Fruit fly (Drosophila melanogaster): Measurements from ENCODE around the gene hwt.

hwt gene

DNA sequence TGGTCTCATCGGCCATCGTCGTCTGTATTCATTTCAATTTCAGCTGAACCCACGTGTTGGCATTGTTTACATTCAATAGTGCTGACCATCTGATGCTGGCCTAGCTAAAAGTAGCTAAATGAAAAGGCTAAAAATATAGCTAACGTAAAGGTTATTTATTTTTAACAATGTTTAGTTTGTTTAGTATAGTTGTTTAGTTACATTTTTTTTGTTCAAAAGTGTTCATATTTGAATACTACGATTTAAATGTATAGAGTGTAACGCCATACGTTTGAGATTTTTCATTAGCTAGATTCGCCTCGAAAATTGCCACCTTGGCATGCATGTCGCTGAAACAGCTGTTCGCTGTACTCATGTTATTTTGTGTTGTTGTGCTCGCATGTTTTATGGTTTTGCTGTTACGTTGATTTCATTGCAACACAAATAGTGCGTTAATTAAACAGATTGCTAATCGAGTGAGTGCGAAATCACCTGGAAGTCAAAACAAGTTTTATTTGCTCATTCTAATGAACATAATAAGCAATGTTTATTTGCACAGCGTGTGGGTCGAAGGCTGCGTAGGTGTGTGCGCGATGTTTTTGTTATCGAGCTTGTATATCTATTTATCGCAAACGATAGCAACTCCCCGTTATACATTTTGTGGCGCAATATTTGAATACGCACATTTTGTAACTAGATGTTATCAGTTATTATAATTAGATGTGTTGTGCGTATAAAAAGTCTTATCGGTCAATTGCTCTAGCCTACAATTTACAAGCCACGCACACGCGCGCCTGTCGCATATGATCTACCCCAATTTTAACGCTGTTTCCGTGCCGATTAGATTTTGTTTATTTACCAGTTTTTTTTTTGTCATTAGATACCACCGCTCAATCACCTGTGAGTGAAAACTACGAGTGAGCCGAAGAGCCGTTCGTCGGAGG is 43.5 kb upstream of the hwt start, which contains the start of the genes CG1463 and Fpgs1 (continued):
- TF ChIP-seq org-1 (GFP tag; optimal IDR thresholded peaks at IDR 0.05) (no peak), CG12104 (GFP tag; optimal IDR thresholded peaks at IDR 0.05) (no peak), CG11696 (GFP tag; IDR thresholded peaks at IDR 0.05) (no peak), CG18476 (GFP tag; optimal IDR thresholded peaks at IDR 0.05) (no peak), CG17802 (tag; optimal IDR thresholded peaks at IDR 0.05) (no peak), CG6272 (GFP tag; IDR thresholded peaks at IDR 0.05) (no peak), MESR4 (GFP tag; optimal IDR thresholded peaks at IDR 0.05) (peak; percentile 11), row (GFP tag; IDR thresholded peaks at IDR 0.05) (peak; percentile 88), Xrp1 (GFP tag; IDR thresholded peaks at IDR 0.05) (peak; percentile 48; the same call in 1 of the 2 replicates), ftz-f1 (GFP tag; optimal IDR thresholded peaks at IDR 0.05) (no peak), HLH3B (GFP tag; IDR thresholded peaks at IDR 0.05) (no peak), az2 (GFP tag; optimal IDR thresholded peaks at IDR 0.05) (no peak), bigmax (GFP tag; optimal IDR thresholded peaks at IDR 0.05) (no peak), CG10147 (GFP tag; optimal IDR thresholded peaks at IDR 0.05) (no peak), zen2 (GFP tag; IDR thresholded peaks at IDR 0.05; ENCODE audit: partially characterized antibody) (no peak; the same call in 1 of the 3 replicates), hkb (optimal IDR thresholded peaks at IDR 0.05) (no peak), hkb (GFP tag; IDR thresholded peaks at IDR 0.05) (no peak), CG17568 (GFP tag; optimal IDR thresholded peaks at IDR 0.05) (no peak), salm (tag; optimal IDR thresholded peaks at IDR 0.05) (no peak), Ptx1 (GFP tag; IDR thresholded peaks at IDR 0.05) (no peak), Eip74EF (GFP tag; optimal IDR thresholded peaks at IDR 0.05) (no peak), lov (optimal IDR thresholded peaks at IDR 0.05) (no peak), lov (GFP tag; IDR thresholded peaks at IDR 0.05) (no peak), Hand (GFP tag; optimal IDR thresholded peaks at IDR 0.05) (no peak), CG11085 (GFP tag; IDR thresholded peaks at IDR 0.05) (0 out of 2 replicates have a peak, but pooled peaks have one; percentile 22), unc-4 (GFP tag; IDR thresholded peaks at IDR 0.05; ENCODE audit: partially characterized antibody) (peak; percentile 60), Scr (GFP tag; IDR thresholded peaks at IDR 0.05; ENCODE audit: partially characterized antibody) (peak; percentile 57), CG10543 (GFP tag; optimal IDR thresholded peaks at IDR 0.05) (peak; percentile 37), fru (optimal IDR thresholded peaks at IDR 0.05) (no peak), usp (GFP tag; optimal IDR thresholded peaks at IDR 0.05) (no peak), CG8924 (tag; optimal IDR thresholded peaks at IDR 0.05) (no peak), bcd (GFP tag; optimal IDR thresholded peaks at IDR 0.05) (no peak), CG12744 (GFP tag; optimal IDR thresholded peaks at IDR 0.05) (no peak), shn (GFP tag; optimal IDR thresholded peaks at IDR 0.05) (peak; percentile 15), CG17829 (tag; optimal IDR thresholded peaks at IDR 0.05) (peak; percentile 50), gce (GFP tag; IDR thresholded peaks at IDR 0.05) (peak; percentile 30; the same call in 1 of the 3 replicates), nerfin-2 (GFP tag; IDR thresholded peaks at IDR 0.05; ENCODE audit: partially characterized antibody) (no peak), fd102C (GFP tag; optimal IDR thresholded peaks at IDR 0.05) (no peak), pzg (GFP tag; optimal IDR thresholded peaks at IDR 0.05) (peak; percentile 32), CG17912 (GFP tag; optimal IDR thresholded peaks at IDR 0.05) (no peak), CG30020 (tag; optimal IDR thresholded peaks at IDR 0.05) (peak; percentile 25), Nf-YA (GFP tag; IDR thresholded peaks at IDR 0.05) (no peak), run (tag; optimal IDR thresholded peaks at IDR 0.05) (no peak), CG15601 (tag; optimal IDR thresholded peaks at IDR 0.05) (no peak), CoRest (tag; optimal IDR thresholded peaks at IDR 0.05) (no peak), mirr (GFP tag; optimal IDR thresholded peaks at IDR 0.05) (peak; percentile 41), Mes4 (GFP tag; optimal IDR thresholded peaks at IDR 0.05) (no peak), gro (GFP tag; optimal IDR thresholded peaks at IDR 0.05) (no peak), CG10274 (GFP tag; optimal IDR thresholded peaks at IDR 0.05) (no peak)
